Worm (Caenorhabditis elegans): ENCODE results near the gene octr-1.

DNA sequence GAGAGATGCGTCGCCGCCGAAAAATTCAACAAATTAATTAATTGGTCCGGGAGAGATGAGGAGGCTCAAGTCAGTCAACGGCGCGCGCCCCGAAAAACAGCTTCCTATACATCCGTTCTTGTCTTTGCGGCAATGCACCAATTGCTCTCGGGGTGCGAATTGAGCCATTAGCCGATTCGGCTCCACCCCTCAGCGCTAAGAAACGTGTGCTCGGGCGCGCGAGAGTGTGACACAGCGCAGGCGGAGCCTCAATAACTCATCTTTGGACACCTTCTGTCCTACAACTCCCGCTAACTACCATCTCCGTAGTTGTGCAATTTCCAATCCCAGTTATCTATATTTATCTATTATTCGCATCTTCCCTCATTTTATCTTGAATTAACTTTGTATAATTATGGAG is 38.4 kb downstream of the octr-1 start:
- TF ChIP-seq sea-1 (GFP tag; conservative IDR thresholded peaks at IDR 0.05) (no peak), ama-1 (optimal IDR thresholded peaks at IDR 0.05) (no peak), ceh-36 (tag; optimal IDR thresholded peaks at IDR 0.05) (no peak), flt-1 (GFP tag; IDR thresholded peaks at IDR 0.05) (no peak), tbx-11 (GFP tag; IDR thresholded peaks at IDR 0.05) (no peak), B0310.2 (tag; optimal IDR thresholded peaks at IDR 0.05) (no peak), hmg-4 (GFP tag; optimal IDR thresholded peaks at IDR 0.05) (no peak), hmbx-1 (tag; optimal IDR thresholded peaks at IDR 0.05) (no peak), scrt-1 (GFP tag; IDR thresholded peaks at IDR 0.05) (no peak)
